Worm (Caenorhabditis elegans) whole organism, L4 larva: Measurements from ENCODE around the gene nas-31.

Experiments used
- D1046.2 ChIP-seq: fragments of 200-800 bp; sonication (Bioruptor generic); IDR thresholded peaks from 2 replicates; pipeline ENCODE4 v1.3.6; 2022; ENCODE audit warnings: missing genetic modification characterization, missing compliant biosample characterization
- F10B5.3 ChIP-seq: sonication (generic microtip); optimal IDR thresholded peaks from 2 replicates; lab custom pipeline; 2016; ENCODE audit warnings: mild to moderate bottlenecking, missing genetic modification characterization, missing compliant biosample characterization
- F49E8.2 ChIP-seq: sonication (generic microtip); optimal IDR thresholded peaks from 2 replicates; lab custom pipeline; 2016; ENCODE audit warnings: missing compliant biosample characterization, mild to moderate bottlenecking, missing genetic modification characterization, borderline replicate concordance
- R02D3.7 ChIP-seq: fragments of 150-350 bp; sonication (generic microtip); optimal IDR thresholded peaks from 3 replicates; lab custom pipeline; 2014; ENCODE audit warnings: missing biosample characterization, missing genetic modification characterization
- T20F7.1 ChIP-seq: fragments of 200-800 bp; sonication (Bioruptor generic); optimal IDR thresholded peaks from 2 replicates; lab custom pipeline; 2018; ENCODE audit warnings: mild to moderate bottlenecking, missing genetic modification characterization, missing compliant biosample characterization
- ZK546.5 ChIP-seq, 2 experiments: sonication (generic microtip); optimal IDR thresholded peaks; 2 replicates each; lab custom pipeline; 2017; ENCODE audit warnings: missing biosample characterization in 2 of 2, missing genetic modification characterization in 2 of 2
- aha-1 ChIP-seq: fragments of 150-350 bp; peaks from one replicate; lab custom pipeline; 2014; ENCODE audit warnings: missing biosample characterization, missing genetic modification characterization
- aly-2 ChIP-seq: sonication (generic microtip); optimal IDR thresholded peaks from 2 replicates; lab custom pipeline; 2018; ENCODE audit warnings: missing biosample characterization, missing genetic modification characterization
- ama-1 ChIP-seq: fragments of 150-350 bp; optimal IDR thresholded peaks from 2 replicates; lab custom pipeline; 2014; ENCODE audit warnings: inconsistent platforms, mixed read lengths
- arid-1 ChIP-seq: fragments of 200-800 bp; sonication (Bioruptor generic); conservative IDR thresholded peaks from 2 replicates; pipeline ENCODE4 v1.3.6; 2022; ENCODE audit warnings: missing genetic modification reagents, missing genetic modification characterization, missing compliant biosample characterization
- ceh-28 ChIP-seq: fragments of 150-350 bp; optimal IDR thresholded peaks from 2 replicates; lab custom pipeline; 2014; ENCODE audit warnings: missing biosample characterization, missing genetic modification reagents, missing genetic modification characterization
- ceh-44 ChIP-seq: fragments of 200-800 bp; sonication (Bioruptor generic); IDR thresholded peaks from 2 replicates; pipeline ENCODE4 v1.3.6; 2022; ENCODE audit warnings: missing genetic modification reagents, missing genetic modification characterization, missing compliant biosample characterization
- ceh-82 ChIP-seq: sonication (generic microtip); optimal IDR thresholded peaks from 2 replicates; lab custom pipeline; 2017; ENCODE audit warnings: missing biosample characterization, missing genetic modification characterization
- ces-1 ChIP-seq: fragments of 150-350 bp; sonication (generic microtip); optimal IDR thresholded peaks from 4 replicates; lab custom pipeline; 2014; ENCODE audit warnings: missing biosample characterization, missing genetic modification reagents, missing genetic modification characterization
- ctbp-1 ChIP-seq: fragments of 200-800 bp; sonication (Bioruptor generic); IDR thresholded peaks from 2 replicates; pipeline ENCODE4 v1.3.6; 2022; ENCODE audit warnings: missing genetic modification reagents, missing genetic modification characterization, missing compliant biosample characterization
- daf-12 ChIP-seq: fragments of 150-350 bp; optimal IDR thresholded peaks from 2 replicates; lab custom pipeline; 2014; ENCODE audit warnings: missing biosample characterization, missing genetic modification reagents, missing genetic modification characterization
- dmd-9 ChIP-seq: fragments of 200-800 bp; sonication (Bioruptor generic); IDR thresholded peaks from 2 replicates; pipeline ENCODE4 v1.3.6; 2022; ENCODE audit warnings: missing genetic modification reagents, missing genetic modification characterization, missing compliant biosample characterization
- egl-43 ChIP-seq: fragments of 200-800 bp; sonication (Bioruptor generic); IDR thresholded peaks from 2 replicates; pipeline ENCODE4 v1.3.6; 2022; ENCODE audit warnings: missing genetic modification reagents, missing genetic modification characterization, missing compliant biosample characterization
- gei-8 ChIP-seq: fragments of 200-800 bp; sonication (Bioruptor generic); optimal IDR thresholded peaks from 2 replicates; lab custom pipeline; 2018; ENCODE audit warnings: mild to moderate bottlenecking, missing genetic modification characterization, missing compliant biosample characterization
- hmg-1.1 ChIP-seq: fragments of 200-800 bp; sonication (Bioruptor generic); IDR thresholded peaks from 2 replicates; pipeline ENCODE4 v1.3.6; 2022; ENCODE audit warnings: missing genetic modification reagents, missing genetic modification characterization, missing compliant biosample characterization
- lin-38 ChIP-seq: fragments of 200-800 bp; sonication (Bioruptor generic); IDR thresholded peaks from 2 replicates; pipeline ENCODE4 v1.3.6; 2022; ENCODE audit warnings: missing genetic modification reagents, missing genetic modification characterization, missing compliant biosample characterization
- madf-5 ChIP-seq, 2 experiments: fragments of 200-800 bp; sonication (Bioruptor generic); IDR thresholded peaks; 2 replicates each; pipeline ENCODE4 v1.3.6; 2022; ENCODE audit warnings: missing compliant biosample characterization in 2 of 2, missing genetic modification characterization in 2 of 2
- madf-9 ChIP-seq: fragments of 200-800 bp; sonication (Bioruptor generic); conservative IDR thresholded peaks from 2 replicates; pipeline ENCODE4 v1.3.6; 2022; ENCODE audit warnings: missing genetic modification reagents, missing genetic modification characterization, missing compliant biosample characterization
- mdl-1 ChIP-seq, 2 experiments: fragments of 150-350 bp in 1 of 2; sonication (generic microtip) in 1 of 2; optimal IDR thresholded peaks; 2 replicates each; lab custom pipeline; 2014 to 2017; ENCODE audit warnings: missing biosample characterization in 2 of 2, missing genetic modification characterization in 2 of 2
- mep-1 ChIP-seq: fragments of 150-350 bp; sonication (generic microtip); optimal IDR thresholded peaks from 3 replicates; lab custom pipeline; 2014; ENCODE audit warnings: missing biosample characterization, missing genetic modification characterization
- mxl-2 ChIP-seq: fragments of 200-800 bp; sonication (Bioruptor generic); conservative IDR thresholded peaks from 2 replicates; pipeline ENCODE4 v1.3.6; 2022; ENCODE audit warnings: missing genetic modification reagents, missing genetic modification characterization, missing compliant biosample characterization
- mxl-3 ChIP-seq: fragments of 200-800 bp; sonication (Bioruptor generic); optimal IDR thresholded peaks from 2 replicates; lab custom pipeline; 2018; ENCODE audit warnings: mild to moderate bottlenecking, missing genetic modification characterization, missing compliant biosample characterization
- nhr-10 ChIP-seq: fragments of 150-350 bp; optimal IDR thresholded peaks from 2 replicates; lab custom pipeline; 2014; ENCODE audit warnings: missing biosample characterization, missing genetic modification characterization
- nhr-111 ChIP-seq: fragments of 200-800 bp; sonication (Bioruptor generic); optimal IDR thresholded peaks from 2 replicates; lab custom pipeline; 2018; ENCODE audit warnings: mild to moderate bottlenecking, missing genetic modification characterization, missing compliant biosample characterization
- nhr-237 ChIP-seq: sonication (generic microtip); optimal IDR thresholded peaks from 2 replicates; lab custom pipeline; 2017; ENCODE audit warnings: missing biosample characterization, missing genetic modification characterization
- nhr-48 ChIP-seq: sonication (generic microtip); optimal IDR thresholded peaks from 2 replicates; lab custom pipeline; 2016; ENCODE audit warnings: mild to moderate bottlenecking, missing genetic modification characterization, missing compliant biosample characterization
- nhr-6 ChIP-seq: fragments of 150-350 bp; optimal IDR thresholded peaks from 2 replicates; lab custom pipeline; 2014; ENCODE audit warnings: missing biosample characterization, missing genetic modification characterization
- nhr-76 ChIP-seq: fragments of 150-350 bp; optimal IDR thresholded peaks from 2 replicates; lab custom pipeline; 2014; ENCODE audit warnings: missing biosample characterization, missing genetic modification characterization
- pha-4 ChIP-seq, 2 experiments: fragments of 150-350 bp in 1 of 2; fragments of 200-800 bp in 1 of 2; sonication (Bioruptor generic) in 1 of 2; IDR thresholded peaks in 1 of 2; optimal IDR thresholded peaks in 1 of 2; 2 replicates each; pipeline versions ENCODE4 v1.3.6 to Lab custom; 2014 to 2022; ENCODE audit warnings: missing genetic modification characterization in 2 of 2, missing genetic modification reagents in 2 of 2, missing biosample characterization in 1 of 2, missing compliant biosample characterization in 1 of 2
- pqm-1 ChIP-seq: sonication (generic microtip); optimal IDR thresholded peaks from 2 replicates; lab custom pipeline; 2017; ENCODE audit warnings: missing biosample characterization, missing genetic modification characterization
- rbr-2 ChIP-seq: sonication (generic microtip); optimal IDR thresholded peaks from 2 replicates; lab custom pipeline; 2016; ENCODE audit warnings: missing genotype, missing genetic modification characterization, missing compliant biosample characterization
- set-16 ChIP-seq: fragments of 200-800 bp; sonication (Bioruptor generic); IDR thresholded peaks from 2 replicates; pipeline ENCODE4 v1.3.6; 2022; ENCODE audit warnings: missing genetic modification reagents, missing genetic modification characterization, missing compliant biosample characterization
- skn-1 ChIP-seq: fragments of 150-350 bp; optimal IDR thresholded peaks from 2 replicates; lab custom pipeline; 2014; ENCODE audit warnings: missing biosample characterization, missing genetic modification characterization
- spr-1 ChIP-seq: sonication (generic microtip); optimal IDR thresholded peaks from 2 replicates; lab custom pipeline; 2016; ENCODE audit warnings: mild to moderate bottlenecking, missing genetic modification characterization, missing compliant biosample characterization
- spr-3 ChIP-seq: fragments of 200-800 bp; sonication (Bioruptor generic); optimal IDR thresholded peaks from 2 replicates; lab custom pipeline; 2018; ENCODE audit warnings: mild to moderate bottlenecking, missing genetic modification characterization, missing compliant biosample characterization
- tra-1 ChIP-seq: fragments of 200-800 bp; sonication (Bioruptor generic); IDR thresholded peaks from 2 replicates; pipeline ENCODE4 v1.3.6; 2022; ENCODE audit warnings: missing genetic modification reagents, missing genetic modification characterization, missing compliant biosample characterization
- unc-62 ChIP-seq, 3 experiments: fragments of 150-350 bp in 1 of 3; sonication (generic microtip); optimal IDR thresholded peaks in 2 of 3; peaks in 1 of 3; 1 replicate in 1 of 3; 2 replicates in 2 of 3; lab custom pipeline; 2014 to 2017; ENCODE audit warnings: missing biosample characterization in 3 of 3, missing genetic modification characterization in 3 of 3, missing genetic modification reagents in 3 of 3, missing genotype in 1 of 3
- zfp-3 ChIP-seq: fragments of 200-800 bp; sonication (Bioruptor generic); conservative IDR thresholded peaks from 2 replicates; pipeline ENCODE4 v1.3.6; 2022; ENCODE audit warnings: missing genetic modification reagents, missing genetic modification characterization, missing compliant biosample characterization
- ztf-11 ChIP-seq: fragments of 150-350 bp; optimal IDR thresholded peaks from 2 replicates; lab custom pipeline; 2014; ENCODE audit warnings: missing biosample characterization, missing genetic modification characterization

nas-31 gene

ce11 chrV:10921747-10922146 lies at the start of gene nas-31:
nas-31 (minus strand) TSS chrV:10921847.
- TF ChIP-seq unc-62 (GFP tag; optimal IDR thresholded peaks at IDR 0.05 in 1 of 2; lab: Kevin White, UChicago) (peak in 1 of 2 experiments; percentile 58), unc-62 (tag; optimal IDR thresholded peaks at IDR 0.05; lab: Kevin White, UChicago) (no peak), hmg-1.1 (GFP tag; lab: Robert Waterston, UW) (no peak), aha-1 (peak; percentile 36)

- no peak for TF ChIP-seq egl-43 (GFP tag; lab: Robert Waterston, UW)
- TF ChIP-seq pha-4 (GFP tag; IDR thresholded peaks at IDR 0.05; lab: Robert Waterston, UW) = no peak
- TF ChIP-seq pha-4 (tag; optimal IDR thresholded peaks at IDR 0.05; lab: Kevin White, UChicago) = no peak
- no peak for TF ChIP-seq tra-1 (GFP tag; lab: Robert Waterston, UW)
- TF ChIP-seq hmg-1.1 (GFP tag; lab: Robert Waterston, UW) = no peak
- TF ChIP-seq ztf-11 (tag; lab: Kevin White, UChicago) = no peak
Measured at ce11 chrV:10970930-10971329, 49.3 kb upstream of the nas-31 start.

- TF ChIP-seq ces-1 (GFP tag; lab: Kevin White, UChicago) = no peak
- TF ChIP-seq mep-1 (tag; lab: Kevin White, UChicago) = no peak
Measured at ce11 chrV:10970070-10970469, 48.4 kb upstream of the nas-31 start, which contains the start of gene F17C11.22. F17C11.22 (minus strand) TSS chrV:10970170.

- TF ChIP-seq gei-8 (GFP tag; lab: Kevin White, UChicago) (peak; percentile 51), D1046.2 (GFP tag; lab: Robert Waterston, UW) (no peak), spr-3 (GFP tag; lab: Kevin White, UChicago) (no peak), ama-1 (lab: Kevin White, UChicago) (no peak), set-16 (GFP tag; lab: Robert Waterston, UW) (no peak), arid-1 (GFP tag; lab: Robert Waterston, UW) (no peak), F49E8.2 (peak; percentile 32), T20F7.1 (peak; percentile 67), daf-12 (no peak), mxl-3 (no peak), madf-9 (GFP tag; lab: Robert Waterston, UW) (no peak), dmd-9 (GFP tag; lab: Robert Waterston, UW) (no peak), R02D3.7 (tag; lab: Kevin White, UChicago) (no peak), aha-1 (no peak), nhr-76 (no peak), ceh-44 (GFP tag; lab: Robert Waterston, UW) (no peak), pha-4 (GFP tag; IDR thresholded peaks at IDR 0.05; lab: Robert Waterston, UW) (no peak), pha-4 (tag; optimal IDR thresholded peaks at IDR 0.05; lab: Kevin White, UChicago) (no peak), ces-1 (GFP tag; lab: Kevin White, UChicago) (no peak), madf-5 (GFP tag; IDR thresholded peaks at IDR 0.05; lab: Robert Waterston, UW) (0 out of 4 replicates have a peak, but pooled peaks of 1 of the 2 experiments have one; percentile 39), nhr-6 (tag; lab: Kevin White, UChicago) (no peak), nhr-237 (tag; lab: Kevin White, UChicago) (no peak), ctbp-1 (GFP tag; lab: Robert Waterston, UW) (no peak), ZK546.5 (tag; optimal IDR thresholded peaks at IDR 0.05; lab: Kevin White, UChicago) (no peak), mdl-1 (tag; optimal IDR thresholded peaks at IDR 0.05; lab: Kevin White, UChicago) (no peak), skn-1 (tag; lab: Kevin White, UChicago) (no peak), ceh-82 (tag; lab: Kevin White, UChicago) (no peak), ceh-28 (no peak), rbr-2 (tag; lab: Kevin White, UChicago) (no peak), aly-2 (tag; lab: Kevin White, UChicago) (no peak), nhr-48 (peak; percentile 60), nhr-111 (GFP tag; lab: Kevin White, UChicago) (no peak), spr-1 (tag; lab: Kevin White, UChicago) (no peak), pqm-1 (no peak), mxl-2 (GFP tag; lab: Robert Waterston, UW) (no peak), lin-38 (no peak), nhr-10 (tag; lab: Kevin White, UChicago) (no peak), F10B5.3 (no peak), zfp-3 (GFP tag; lab: Robert Waterston, UW) (peak; percentile 75)
Measured at ce11 chrV:10967594-10968273, 46.1 kb upstream of the nas-31 start.
